Fruit fly (Drosophila melanogaster) whole organism, embryonic: ENCODE data around the gene sage.

ENCODE experiments used
- Atf-2 ChIP-seq: fragments of 200-800 bp; sonication (Bioruptor generic); optimal IDR thresholded peaks from 2 replicates; lab custom pipeline; 2016; ENCODE audit warnings: missing biosample characterization, missing genetic modification characterization
- BtbVII ChIP-seq: fragments of 200-800 bp; sonication (Bioruptor generic); optimal IDR thresholded peaks from 3 replicates; lab custom pipeline; 2017; ENCODE audit warnings: missing biosample characterization, mild to moderate bottlenecking, missing genetic modification characterization
- Bteb2 ChIP-seq: fragments of 200-800 bp; sonication (Bioruptor generic); optimal IDR thresholded peaks from 2 replicates; lab custom pipeline; 2016; ENCODE audit warnings: missing biosample characterization, missing genetic modification characterization
- CG10267 ChIP-seq: fragments of 200-800 bp; sonication (Bioruptor generic); optimal IDR thresholded peaks from 2 replicates; lab custom pipeline; 2018; ENCODE audit warnings: missing biosample characterization, mild to moderate bottlenecking, missing genetic modification characterization, moderate library complexity
- CG11695 ChIP-seq: fragments of 200-800 bp; sonication (Bioruptor generic); IDR thresholded peaks from 3 replicates; pipeline ENCODE4 v1.3.6; 2022; ENCODE audit warnings: missing biosample characterization, missing genetic modification characterization
- CG13296 ChIP-seq: fragments of 200-800 bp; sonication (Bioruptor generic); optimal IDR thresholded peaks from 3 replicates; lab custom pipeline; 2018; ENCODE audit warnings: missing biosample characterization, mild to moderate bottlenecking, missing genetic modification characterization
- CG18764 ChIP-seq: fragments of 200-800 bp; sonication (Bioruptor generic); optimal IDR thresholded peaks from 3 replicates; lab custom pipeline; 2016; ENCODE audit warnings: missing biosample characterization, missing genetic modification characterization
- CG31388 ChIP-seq: fragments of 200-800 bp; sonication (Bioruptor generic); optimal IDR thresholded peaks from 2 replicates; lab custom pipeline; 2016; ENCODE audit warnings: missing biosample characterization, missing genetic modification characterization
- CG32767 ChIP-seq: fragments of 200-800 bp; sonication (Bioruptor generic); IDR thresholded peaks from 2 replicates; pipeline ENCODE4 v1.3.6; 2022; ENCODE audit warnings: missing biosample characterization, missing genetic modification characterization
- CG3281 ChIP-seq: fragments of 200-800 bp; sonication (Bioruptor generic); optimal IDR thresholded peaks from 3 replicates; lab custom pipeline; 2017; ENCODE audit warnings: missing biosample characterization, mild to moderate bottlenecking, missing genetic modification characterization
- CG34376 ChIP-seq: fragments of 200-800 bp; sonication (Bioruptor generic); optimal IDR thresholded peaks from 2 replicates; lab custom pipeline; 2018; ENCODE audit warnings: missing biosample characterization, mild to moderate bottlenecking, missing genetic modification characterization
- CG4404 ChIP-seq: fragments of 200-800 bp; sonication (Bioruptor generic); IDR thresholded peaks from 2 replicates; pipeline ENCODE4 v1.3.6; 2022; ENCODE audit warnings: missing biosample characterization, missing genetic modification characterization
- CG4730 ChIP-seq: fragments of 200-800 bp; sonication (Bioruptor generic); IDR thresholded peaks from 2 replicates; pipeline ENCODE4 v1.3.6; 2022; ENCODE audit warnings: missing biosample characterization, missing genetic modification characterization
- CG5953 ChIP-seq: fragments of 200-800 bp; sonication (Bioruptor generic); IDR thresholded peaks from 2 replicates; pipeline ENCODE4 v1.3.6; 2022; ENCODE audit warnings: missing biosample characterization, missing genetic modification characterization
- CG6791 ChIP-seq: fragments of 200-800 bp; sonication (Bioruptor generic); IDR thresholded peaks from 3 replicates; pipeline ENCODE4 v1.3.6; 2022; ENCODE audit warnings: missing biosample characterization, missing genetic modification characterization; ENCODE audit not compliant: partially characterized antibody
- CG7271 ChIP-seq: fragments of 200-800 bp; sonication (Bioruptor generic); optimal IDR thresholded peaks from 2 replicates; lab custom pipeline; 2018; ENCODE audit warnings: missing biosample characterization, mild to moderate bottlenecking, missing genetic modification characterization, moderate library complexity
- CG7839 ChIP-seq: fragments of 200-800 bp; sonication (Bioruptor generic); optimal IDR thresholded peaks from 3 replicates; lab custom pipeline; 2018; ENCODE audit warnings: missing biosample characterization, mild to moderate bottlenecking, missing genetic modification characterization, moderate library complexity
- CG7928 ChIP-seq: fragments of 200-800 bp; sonication (Bioruptor generic); optimal IDR thresholded peaks from 2 replicates; lab custom pipeline; 2017; ENCODE audit warnings: missing biosample characterization, mild to moderate bottlenecking, missing genetic modification characterization
- CG9609 ChIP-seq: fragments of 200-800 bp; sonication (Bioruptor generic); optimal IDR thresholded peaks from 3 replicates; lab custom pipeline; 2016; ENCODE audit warnings: missing biosample characterization, missing genetic modification characterization
- CG9876 ChIP-seq: fragments of 200-800 bp; sonication (Bioruptor generic); optimal IDR thresholded peaks from 2 replicates; lab custom pipeline; 2016; ENCODE audit warnings: missing biosample characterization, missing genetic modification characterization
- Dbx ChIP-seq: fragments of 200-800 bp; sonication (Bioruptor generic); IDR thresholded peaks from 3 replicates; pipeline ENCODE4 v1.3.6; 2022; ENCODE audit warnings: missing biosample characterization, missing genetic modification characterization
- Deaf1 ChIP-seq: fragments of 200-800 bp; optimal IDR thresholded peaks from 3 replicates; lab custom pipeline; 2019; ENCODE audit warnings: missing biosample characterization, mild to moderate bottlenecking, missing genetic modification characterization, moderate library complexity
- E2f1 ChIP-seq: fragments of 200-800 bp; sonication (Bioruptor generic); IDR thresholded peaks from 2 replicates; pipeline ENCODE4 v1.3.6; 2022; ENCODE audit warnings: missing biosample characterization, missing genetic modification characterization
- Ets65A ChIP-seq: fragments of 200-800 bp; sonication (Bioruptor generic); peaks from one replicate; lab custom pipeline; 2016; ENCODE audit warnings: missing biosample characterization, missing genetic modification characterization
- H15 ChIP-seq: fragments of 200-800 bp; sonication (Bioruptor generic); IDR thresholded peaks from 3 replicates; pipeline ENCODE4 v1.3.6; 2022; ENCODE audit warnings: missing biosample characterization, missing genetic modification characterization
- Hey ChIP-seq: fragments of 200-800 bp; sonication (Bioruptor generic); optimal IDR thresholded peaks from 3 replicates; lab custom pipeline; 2018; ENCODE audit warnings: missing biosample characterization, mild to moderate bottlenecking, missing genetic modification characterization
- Lhr ChIP-seq: fragments of 200-800 bp; sonication (Bioruptor generic); optimal IDR thresholded peaks from 3 replicates; lab custom pipeline; 2017; ENCODE audit warnings: mild to moderate bottlenecking, missing biosample characterization, missing genetic modification reagents, missing genetic modification characterization
- MESR4 ChIP-seq: fragments of 200-800 bp; sonication (Bioruptor generic); optimal IDR thresholded peaks from 2 replicates; lab custom pipeline; 2018; ENCODE audit warnings: missing biosample characterization, mild to moderate bottlenecking, missing genetic modification characterization, moderate library complexity
- NC2α ChIP-seq: fragments of 200-800 bp; sonication (Bioruptor generic); optimal IDR thresholded peaks from 2 replicates; lab custom pipeline; 2016; ENCODE audit warnings: missing biosample characterization, missing genetic modification characterization
- PHDP ChIP-seq: fragments of 200-800 bp; sonication (Bioruptor generic); optimal IDR thresholded peaks from 3 replicates; lab custom pipeline; 2018; ENCODE audit warnings: missing biosample characterization, mild to moderate bottlenecking, missing genetic modification characterization, moderate library complexity
- Sry-δ ChIP-seq: fragments of 200-800 bp; sonication (Bioruptor generic); optimal IDR thresholded peaks from 2 replicates; lab custom pipeline; 2016; ENCODE audit warnings: missing biosample characterization, missing genetic modification characterization
- Taf1 ChIP-seq: fragments of 200-800 bp; sonication (Bioruptor generic); IDR thresholded peaks from 2 replicates; pipeline ENCODE4 v1.3.6; 2022; ENCODE audit warnings: missing biosample characterization, missing genetic modification characterization
- Vsx1 ChIP-seq: fragments of 200-800 bp; sonication (Bioruptor generic); optimal IDR thresholded peaks from 2 replicates; lab custom pipeline; 2017; ENCODE audit warnings: missing biosample characterization, mild to moderate bottlenecking, missing genetic modification characterization, missing genetic modification reagents
- aop ChIP-seq: fragments of 200-800 bp; sonication (Bioruptor generic); IDR thresholded peaks from 2 replicates; pipeline ENCODE4 v1.3.6; 2022; ENCODE audit warnings: missing biosample characterization, missing genetic modification characterization
- ato ChIP-seq: fragments of 200-800 bp; sonication (Bioruptor generic); IDR thresholded peaks from 2 replicates; pipeline ENCODE4 v1.3.6; 2022; ENCODE audit warnings: missing biosample characterization, missing genetic modification characterization; ENCODE audit not compliant: partially characterized antibody
- cg ChIP-seq: fragments of 200-800 bp; sonication (Bioruptor generic); optimal IDR thresholded peaks from 3 replicates; lab custom pipeline; 2019; ENCODE audit warnings: missing biosample characterization, mild to moderate bottlenecking, missing genetic modification characterization, moderate library complexity
- crc ChIP-seq: fragments of 200-800 bp; sonication (Bioruptor generic); optimal IDR thresholded peaks from 2 replicates; lab custom pipeline; 2016; ENCODE audit warnings: missing biosample characterization, missing genetic modification characterization
- croc ChIP-seq: fragments of 200-800 bp; sonication (Bioruptor generic); conservative IDR thresholded peaks from 3 replicates; pipeline ENCODE4 v1.3.6; 2022; ENCODE audit warnings: missing biosample characterization, missing genetic modification characterization
- dmrt11E ChIP-seq: fragments of 200-800 bp; sonication (Bioruptor generic); optimal IDR thresholded peaks from 3 replicates; lab custom pipeline; 2018; ENCODE audit warnings: missing biosample characterization, mild to moderate bottlenecking, missing genetic modification characterization, moderate library complexity
- emc ChIP-seq: fragments of 200-800 bp; sonication (Bioruptor generic); optimal IDR thresholded peaks from 2 replicates; lab custom pipeline; 2016; ENCODE audit warnings: missing biosample characterization, missing genetic modification characterization
- h ChIP-seq: fragments of >200 bp; optimal IDR thresholded peaks from 2 replicates; lab custom pipeline; 2017
- insv ChIP-seq, 2 experiments: fragments of 200-800 bp; sonication (Bioruptor generic); optimal IDR thresholded peaks; 3 replicates each; lab custom pipeline; 2016 to 2018; ENCODE audit warnings: missing biosample characterization in 2 of 2, missing genetic modification characterization in 2 of 2
- lilli ChIP-seq: fragments of 200-800 bp; sonication (Bioruptor generic); optimal IDR thresholded peaks from 3 replicates; lab custom pipeline; 2016; ENCODE audit warnings: missing biosample characterization, missing genetic modification characterization
- oc ChIP-seq: fragments of 200-800 bp; sonication (Bioruptor generic); optimal IDR thresholded peaks from 2 replicates; lab custom pipeline; 2018; ENCODE audit warnings: missing biosample characterization, mild to moderate bottlenecking, missing genetic modification characterization, moderate library complexity
- run ChIP-seq: fragments of 200-800 bp; sonication (Bioruptor generic); optimal IDR thresholded peaks from 3 replicates; lab custom pipeline; 2018; ENCODE audit warnings: missing biosample characterization, mild to moderate bottlenecking, missing genetic modification characterization
- seq ChIP-seq: fragments of 200-800 bp; sonication (Bioruptor generic); IDR thresholded peaks from 2 replicates; pipeline ENCODE4 v1.3.6; 2022; ENCODE audit warnings: missing biosample characterization, missing genetic modification characterization
- sisA ChIP-seq: fragments of 200-800 bp; sonication (Bioruptor generic); IDR thresholded peaks from 2 replicates; pipeline ENCODE4 v1.3.6; 2022; ENCODE audit warnings: missing biosample characterization, missing genetic modification characterization
- sqz ChIP-seq: fragments of 200-800 bp; sonication (Bioruptor generic); optimal IDR thresholded peaks from 3 replicates; lab custom pipeline; 2018; ENCODE audit warnings: missing biosample characterization, mild to moderate bottlenecking, missing genetic modification characterization
- ssp ChIP-seq: fragments of 200-800 bp; sonication (Bioruptor generic); IDR thresholded peaks from 2 replicates; pipeline ENCODE4 v1.3.6; 2022; ENCODE audit warnings: missing biosample characterization, missing genetic modification characterization
- usp ChIP-seq: fragments of >200 bp; optimal IDR thresholded peaks from 2 replicates; lab custom pipeline; 2017; ENCODE audit warnings: missing biosample characterization, missing genetic modification characterization
- vfl ChIP-seq: fragments of 200-800 bp; sonication (Bioruptor generic); optimal IDR thresholded peaks from 2 replicates; lab custom pipeline; 2016; ENCODE audit warnings: missing biosample characterization, missing genetic modification characterization

Gene sage

dm6 chr3R:9246879-9247621 is 16.9 kb downstream of the sage start (continued):
- TF ChIP-seq BtbVII (GFP tag; lab: Kevin White, UChicago) (peak; percentile 35), Lhr (GFP tag; lab: Kevin White, UChicago) (peak; percentile 36), lilli (GFP tag; lab: Kevin White, UChicago) (peak; percentile 30), CG7271 (tag; lab: Kevin White, UChicago) (peak; percentile 54), vfl (GFP tag; lab: Kevin White, UChicago) (peak; percentile 17), crc (GFP tag; lab: Kevin White, UChicago) (no peak), usp (no peak), CG13296 (no peak), CG3281 (no peak), MESR4 (GFP tag; lab: Kevin White, UChicago) (no peak), CG34376 (no peak), H15 (no peak), insv (GFP tag; optimal IDR thresholded peaks at IDR 0.05; lab: Kevin White, UChicago) (no peak), sisA (GFP tag; lab: Robert Waterston, UW) (peak; percentile 69), CG5953 (GFP tag; lab: Robert Waterston, UW) (peak; percentile 7; the same call in 1 of the 2 replicates), CG4404 (GFP tag; lab: Robert Waterston, UW) (no peak), CG9609 (no peak), CG31388 (GFP tag; lab: Kevin White, UChicago) (no peak), Deaf1 (tag; lab: Kevin White, UChicago) (no peak), aop (GFP tag; lab: Robert Waterston, UW) (no peak), Vsx1 (GFP tag; lab: Kevin White, UChicago) (no peak), Sry-δ (GFP tag; lab: Kevin White, UChicago) (no peak), emc (GFP tag; lab: Kevin White, UChicago) (no peak), CG9876 (GFP tag; lab: Kevin White, UChicago) (no peak), Hey (no peak), oc (tag; lab: Kevin White, UChicago) (peak; percentile 87), CG7839 (tag; lab: Kevin White, UChicago) (peak; percentile 72), Ets65A (GFP tag; lab: Kevin White, UChicago) (no peak), sqz (peak; percentile 96), CG4730 (GFP tag; lab: Robert Waterston, UW) (peak; percentile 46; the same call in 1 of the 2 replicates), NC2α (peak; percentile 31), CG32767 (peak; percentile 63; the same call in 1 of the 2 replicates), h (lab: Kevin White, UChicago) (no peak), seq (GFP tag; lab: Robert Waterston, UW) (no peak; the same call in 1 of the 2 replicates), Dbx (no peak), dmrt11E (tag; lab: Kevin White, UChicago) (peak; percentile 68), CG6791 (GFP tag; lab: Robert Waterston, UW) (no peak), cg (GFP tag; lab: Kevin White, UChicago) (no peak), Bteb2 (peak; percentile 28), Atf-2 (GFP tag; lab: Kevin White, UChicago) (peak; percentile 38), PHDP (tag; lab: Kevin White, UChicago) (peak; percentile 74), CG10267 (tag; lab: Kevin White, UChicago) (peak; percentile 79), Taf1 (GFP tag; lab: Robert Waterston, UW) (no peak), CG11695 (GFP tag; lab: Robert Waterston, UW) (no peak), croc (GFP tag; lab: Robert Waterston, UW) (peak; percentile 57; the same call in 2 of the 3 replicates), CG7928 (GFP tag; lab: Kevin White, UChicago) (no peak), ssp (GFP tag; lab: Robert Waterston, UW) (peak; percentile 41; the same call in 1 of the 2 replicates), CG18764 (no peak), run (tag; lab: Kevin White, UChicago) (no peak), ato (GFP tag; lab: Robert Waterston, UW) (no peak), E2f1 (GFP tag; lab: Robert Waterston, UW) (peak; percentile 43)
